Fruit fly (Drosophila melanogaster) whole organism, embryonic: ENCODE data around the gene Tbca.

ENCODE experiments used
- Adf1 ChIP-seq: fragments of 200-800 bp; sonication (Bioruptor generic); IDR thresholded peaks from 2 replicates; pipeline ENCODE4 v1.3.6; 2022; ENCODE audit warnings: missing biosample characterization, missing genetic modification characterization
- Bgb ChIP-seq: fragments of 200-800 bp; sonication (Bioruptor generic); IDR thresholded peaks from 2 replicates; pipeline ENCODE4 v1.3.6; 2022; ENCODE audit warnings: missing biosample characterization, missing genetic modification characterization; ENCODE audit not compliant: partially characterized antibody
- BtbVII ChIP-seq: fragments of 200-800 bp; sonication (Bioruptor generic); optimal IDR thresholded peaks from 3 replicates; lab custom pipeline; 2017; ENCODE audit warnings: missing biosample characterization, mild to moderate bottlenecking, missing genetic modification characterization
- CG10209 ChIP-seq: fragments of 200-800 bp; sonication (Bioruptor generic); optimal IDR thresholded peaks from 3 replicates; lab custom pipeline; 2017; ENCODE audit warnings: missing biosample characterization, mild to moderate bottlenecking, missing genetic modification characterization, missing genetic modification reagents
- CG10321 ChIP-seq: fragments of 200-800 bp; sonication (Bioruptor generic); IDR thresholded peaks from 2 replicates; pipeline ENCODE4 v1.3.6; 2022; ENCODE audit warnings: missing biosample characterization, missing genetic modification characterization
- CG12942 ChIP-seq: fragments of 200-800 bp; sonication (Bioruptor generic); optimal IDR thresholded peaks from 3 replicates; lab custom pipeline; 2016; ENCODE audit warnings: missing biosample characterization, missing genetic modification characterization
- CG14710 ChIP-seq: fragments of 200-800 bp; sonication (Bioruptor generic); optimal IDR thresholded peaks from 3 replicates; lab custom pipeline; 2019; ENCODE audit warnings: missing biosample characterization, mild to moderate bottlenecking, missing genetic modification characterization, moderate library complexity
- CG16863 ChIP-seq: fragments of 200-800 bp; sonication (Bioruptor generic); optimal IDR thresholded peaks from 3 replicates; lab custom pipeline; 2016; ENCODE audit warnings: missing biosample characterization, missing genetic modification characterization
- CG2889 ChIP-seq: fragments of 200-800 bp; sonication (Bioruptor generic); IDR thresholded peaks from 3 replicates; pipeline ENCODE4 v1.3.6; 2022; ENCODE audit warnings: missing biosample characterization, missing genetic modification characterization
- CG3995 ChIP-seq: fragments of 200-800 bp; sonication (Bioruptor generic); optimal IDR thresholded peaks from 3 replicates; lab custom pipeline; 2016; ENCODE audit warnings: missing biosample characterization, missing genetic modification characterization
- CG4707 ChIP-seq: fragments of 200-800 bp; sonication (Bioruptor generic); optimal IDR thresholded peaks from 2 replicates; lab custom pipeline; 2018; ENCODE audit warnings: missing biosample characterization, mild to moderate bottlenecking, missing genetic modification characterization, moderate library complexity
- CG6175 ChIP-seq: fragments of 200-800 bp; sonication (Bioruptor generic); IDR thresholded peaks from 3 replicates; pipeline ENCODE4 v1.3.6; 2022; ENCODE audit warnings: missing biosample characterization, missing genetic modification characterization
- CG7745 ChIP-seq: fragments of 200-800 bp; sonication (Bioruptor generic); optimal IDR thresholded peaks from 2 replicates; lab custom pipeline; 2018; ENCODE audit warnings: missing biosample characterization, mild to moderate bottlenecking, missing genetic modification characterization, moderate library complexity
- CG7963 ChIP-seq: fragments of 200-800 bp; sonication (Bioruptor generic); IDR thresholded peaks from 3 replicates; pipeline ENCODE4 v1.3.6; 2022; ENCODE audit warnings: missing biosample characterization, missing genetic modification characterization; ENCODE audit not compliant: partially characterized antibody
- D19A ChIP-seq: fragments of 200-800 bp; optimal IDR thresholded peaks from 3 replicates; lab custom pipeline; 2019; ENCODE audit warnings: missing biosample characterization, mild to moderate bottlenecking, missing genetic modification characterization, moderate library complexity
- Doc2 ChIP-seq: fragments of 200-800 bp; sonication (Bioruptor generic); IDR thresholded peaks from 2 replicates; pipeline ENCODE4 v1.3.6; 2022; ENCODE audit warnings: missing biosample characterization, missing genetic modification characterization
- Drgx ChIP-seq: fragments of 200-800 bp; sonication (Bioruptor generic); IDR thresholded peaks from 2 replicates; pipeline ENCODE4 v1.3.6; 2022; ENCODE audit warnings: missing biosample characterization, missing genetic modification characterization
- Fer1 ChIP-seq: fragments of 200-800 bp; sonication (Bioruptor generic); optimal IDR thresholded peaks from 2 replicates; lab custom pipeline; 2017; ENCODE audit warnings: missing biosample characterization, mild to moderate bottlenecking, missing genetic modification characterization
- Gsc ChIP-seq: fragments of 200-800 bp; sonication (Bioruptor generic); IDR thresholded peaks from 2 replicates; pipeline ENCODE4 v1.3.6; 2022; ENCODE audit warnings: missing biosample characterization, missing genetic modification characterization
- Lim3 ChIP-seq: fragments of 200-800 bp; sonication (Bioruptor generic); IDR thresholded peaks from 2 replicates; pipeline ENCODE4 v1.3.6; 2022; ENCODE audit warnings: missing biosample characterization, missing genetic modification characterization
- Nf-YB ChIP-seq: fragments of 200-800 bp; sonication (Bioruptor generic); optimal IDR thresholded peaks from 3 replicates; lab custom pipeline; 2019; ENCODE audit warnings: missing biosample characterization, mild to moderate bottlenecking, missing genetic modification characterization, moderate library complexity
- Scr ChIP-seq: fragments of 200-800 bp; sonication (Bioruptor generic); IDR thresholded peaks from 2 replicates; pipeline ENCODE4 v1.3.6; 2022; ENCODE audit warnings: missing biosample characterization, missing genetic modification characterization; ENCODE audit not compliant: partially characterized antibody
- ac ChIP-seq: fragments of 200-800 bp; sonication (Bioruptor generic); optimal IDR thresholded peaks from 3 replicates; lab custom pipeline; 2017; ENCODE audit warnings: missing biosample characterization, mild to moderate bottlenecking, missing genetic modification characterization
- amos ChIP-seq: fragments of 200-800 bp; sonication (Bioruptor generic); IDR thresholded peaks from 2 replicates; pipeline ENCODE4 v1.3.6; 2022; ENCODE audit warnings: missing biosample characterization, missing genetic modification characterization; ENCODE audit not compliant: partially characterized antibody
- cad ChIP-seq: fragments of >200 bp; optimal IDR thresholded peaks from 2 replicates; lab custom pipeline; 2017; ENCODE audit warnings: missing biosample characterization, missing genetic modification characterization
- cas ChIP-seq: fragments of 200-800 bp; sonication (Bioruptor generic); IDR thresholded peaks from 2 replicates; pipeline ENCODE4 v1.3.6; 2022; ENCODE audit warnings: missing biosample characterization, missing genetic modification characterization
- cg ChIP-seq: fragments of 200-800 bp; sonication (Bioruptor generic); optimal IDR thresholded peaks from 3 replicates; lab custom pipeline; 2019; ENCODE audit warnings: missing biosample characterization, mild to moderate bottlenecking, missing genetic modification characterization, moderate library complexity
- chinmo ChIP-seq: fragments of 200-800 bp; sonication (Bioruptor generic); IDR thresholded peaks from 4 replicates; pipeline ENCODE4 v1.3.6; 2022; ENCODE audit warnings: missing biosample characterization, missing genetic modification characterization; ENCODE audit not compliant: partially characterized antibody
- dmrt99B ChIP-seq: fragments of 200-800 bp; sonication (Bioruptor generic); optimal IDR thresholded peaks from 2 replicates; lab custom pipeline; 2018; ENCODE audit warnings: missing biosample characterization, mild to moderate bottlenecking, missing genetic modification characterization, moderate library complexity
- esg ChIP-seq: fragments of 200-800 bp; sonication (Bioruptor generic); conservative IDR thresholded peaks from 2 replicates; pipeline ENCODE4 v1.3.6; 2022; ENCODE audit warnings: missing biosample characterization, missing genetic modification characterization
- fu2 ChIP-seq: fragments of 200-800 bp; sonication (Bioruptor generic); optimal IDR thresholded peaks from 2 replicates; lab custom pipeline; 2016; ENCODE audit warnings: missing biosample characterization, missing genetic modification characterization
- gsb-n ChIP-seq: fragments of 200-800 bp; sonication (Bioruptor generic); optimal IDR thresholded peaks from 3 replicates; lab custom pipeline; 2018; ENCODE audit warnings: missing biosample characterization, mild to moderate bottlenecking, missing genetic modification characterization
- ind ChIP-seq: fragments of 200-800 bp; sonication (Bioruptor generic); optimal IDR thresholded peaks from 3 replicates; lab custom pipeline; 2016; ENCODE audit warnings: missing biosample characterization, missing genetic modification characterization
- insv ChIP-seq, 2 experiments: fragments of 200-800 bp; sonication (Bioruptor generic); optimal IDR thresholded peaks; 3 replicates each; lab custom pipeline; 2016 to 2018; ENCODE audit warnings: missing biosample characterization in 2 of 2, missing genetic modification characterization in 2 of 2
- inv ChIP-seq: fragments of 200-800 bp; sonication (Bioruptor generic); IDR thresholded peaks from 2 replicates; pipeline ENCODE4 v1.3.6; 2022; ENCODE audit warnings: missing biosample characterization, missing genetic modification characterization; ENCODE audit not compliant: partially characterized antibody
- jumu ChIP-seq: fragments of 200-800 bp; sonication (Bioruptor generic); optimal IDR thresholded peaks from 3 replicates; lab custom pipeline; 2016; ENCODE audit warnings: missing biosample characterization, missing genetic modification characterization
- knrl ChIP-seq: fragments of 200-800 bp; sonication (Bioruptor generic); IDR thresholded peaks from 3 replicates; pipeline ENCODE4 v1.3.6; 2022; ENCODE audit warnings: missing biosample characterization, missing genetic modification characterization; ENCODE audit not compliant: partially characterized antibody
- mld ChIP-seq: fragments of 200-800 bp; sonication (Bioruptor generic); IDR thresholded peaks from 3 replicates; pipeline ENCODE4 v1.3.6; 2022; ENCODE audit warnings: missing biosample characterization, missing genetic modification characterization; ENCODE audit not compliant: partially characterized antibody
- nerfin-1 ChIP-seq: fragments of 200-800 bp; sonication (Bioruptor generic); optimal IDR thresholded peaks from 3 replicates; lab custom pipeline; 2019; ENCODE audit warnings: missing biosample characterization, mild to moderate bottlenecking, missing genetic modification characterization, moderate library complexity
- pum ChIP-seq: fragments of 200-800 bp; sonication (Bioruptor generic); optimal IDR thresholded peaks from 2 replicates; lab custom pipeline; 2016; ENCODE audit warnings: missing biosample characterization, missing genetic modification characterization
- sc ChIP-seq, 3 experiments: fragments of >200 bp in 2 of 3; fragments of 200-800 bp in 1 of 3; sonication (Bioruptor generic) in 1 of 3; optimal IDR thresholded peaks; 2 replicates in 2 of 3; 3 replicates in 1 of 3; lab custom pipeline; 2017; ENCODE audit warnings: mild to moderate bottlenecking in 1 of 3, missing biosample characterization in 1 of 3, missing genetic modification characterization in 1 of 3, missing genetic modification reagents in 1 of 3
- sd ChIP-seq: fragments of 200-800 bp; sonication (Bioruptor generic); optimal IDR thresholded peaks from 3 replicates; lab custom pipeline; 2018; ENCODE audit warnings: missing biosample characterization, mild to moderate bottlenecking, missing genetic modification characterization, moderate library complexity
- seq ChIP-seq: fragments of 200-800 bp; sonication (Bioruptor generic); IDR thresholded peaks from 2 replicates; pipeline ENCODE4 v1.3.6; 2022; ENCODE audit warnings: missing biosample characterization, missing genetic modification characterization
- sim ChIP-seq: fragments of 200-800 bp; sonication (Bioruptor generic); IDR thresholded peaks from 2 replicates; pipeline ENCODE4 v1.3.6; 2022; ENCODE audit warnings: missing biosample characterization, missing genetic modification characterization
- slbo ChIP-seq: fragments of 200-800 bp; sonication (Bioruptor generic); IDR thresholded peaks from 2 replicates; pipeline ENCODE4 v1.3.6; 2022; ENCODE audit warnings: missing biosample characterization, missing genetic modification characterization
- unpg ChIP-seq: fragments of 200-800 bp; sonication (Bioruptor generic); optimal IDR thresholded peaks from 3 replicates; lab custom pipeline; 2018; ENCODE audit warnings: missing biosample characterization, mild to moderate bottlenecking, missing genetic modification characterization, moderate library complexity
- wdn ChIP-seq: fragments of 200-800 bp; sonication (Bioruptor generic); IDR thresholded peaks from 2 replicates; pipeline ENCODE4 v1.3.6; 2022; ENCODE audit warnings: missing biosample characterization, missing genetic modification characterization

Gene Tbca

DNA sequence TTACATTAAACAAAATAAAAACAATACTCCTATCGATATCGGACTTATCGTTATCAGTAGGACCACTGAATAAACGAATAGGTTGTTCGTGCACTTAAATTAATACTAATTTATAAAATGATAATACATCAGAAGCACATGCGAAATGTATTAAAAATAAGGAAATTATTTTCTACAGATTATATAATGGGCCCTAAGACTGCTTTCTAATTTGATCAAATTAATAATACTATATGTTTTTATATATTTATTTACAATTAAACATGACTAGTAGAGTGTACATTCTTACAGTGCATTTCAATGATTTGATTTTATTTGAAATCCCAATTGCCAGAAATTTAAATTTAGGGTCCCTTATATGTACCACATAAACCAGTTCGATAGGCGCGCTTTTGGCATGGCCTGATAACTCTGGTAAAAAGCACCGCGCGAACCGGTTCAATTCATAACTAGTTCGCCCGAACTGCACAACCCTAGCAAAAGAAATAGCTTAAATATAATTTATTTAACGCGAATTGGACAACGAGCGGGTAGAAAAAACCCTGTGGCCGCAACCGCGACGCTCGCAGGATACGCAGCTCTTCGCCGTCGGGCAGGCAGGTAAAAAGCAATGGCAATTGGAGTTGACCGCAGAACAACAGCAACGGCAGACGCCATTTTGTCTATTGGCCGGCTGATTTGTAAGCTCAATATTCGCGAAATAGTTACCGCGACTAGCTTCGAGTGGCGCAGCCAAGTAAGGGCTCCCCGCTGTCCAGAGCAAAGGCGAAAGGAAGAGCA lies 33.5 kb downstream of the Tbca start, which contains the start of the genes CG2126 and faf (continued):
- no peak for TF ChIP-seq Gsc (GFP tag; lab: Robert Waterston, UW)
- peak; percentile 82 for TF ChIP-seq unpg (GFP tag; lab: Kevin White, UChicago)
- no peak for TF ChIP-seq D19A (tag; lab: Kevin White, UChicago)
- TF ChIP-seq chinmo (GFP tag; lab: Robert Waterston, UW): no peak
- no peak for TF ChIP-seq CG7963 (GFP tag; lab: Robert Waterston, UW)
- no peak for TF ChIP-seq mld (GFP tag; lab: Robert Waterston, UW)
- peak; percentile 67 for TF ChIP-seq gsb-n (tag; lab: Kevin White, UChicago)
- peak; percentile 53 for TF ChIP-seq Bgb (GFP tag; lab: Robert Waterston, UW)
- peak; percentile 45 for TF ChIP-seq nerfin-1
- TF ChIP-seq CG3995: peak; percentile 39
- no peak for TF ChIP-seq cg (GFP tag; lab: Kevin White, UChicago)
- TF ChIP-seq cas: peak; percentile 60; the same call in 1 of the 2 replicates
- no peak for TF ChIP-seq Doc2
- TF ChIP-seq knrl (GFP tag; lab: Robert Waterston, UW): peak; percentile 43; the same call in 2 of the 3 replicates
- TF ChIP-seq amos (GFP tag; lab: Robert Waterston, UW): peak; percentile 44; the same call in 1 of the 2 replicates
- TF ChIP-seq Lim3: no peak
- peak; percentile 55 for TF ChIP-seq fu2 (GFP tag; lab: Kevin White, UChicago)
- TF ChIP-seq Nf-YB: peak; percentile 66
- no peak for TF ChIP-seq sc (optimal IDR thresholded peaks at IDR 0.05; lab: Kevin White, UChicago)
- peak; percentile 36 for TF ChIP-seq sc (GFP tag; optimal IDR thresholded peaks at IDR 0.05; lab: Kevin White, UChicago)
- no peak for TF ChIP-seq ac (GFP tag; lab: Kevin White, UChicago)
- TF ChIP-seq dmrt99B (tag; lab: Kevin White, UChicago): peak; percentile 81
- peak; percentile 86 for TF ChIP-seq slbo (GFP tag; lab: Robert Waterston, UW)
- peak; percentile 12 for TF ChIP-seq jumu (GFP tag; lab: Kevin White, UChicago)
- TF ChIP-seq CG7745 (tag; lab: Kevin White, UChicago): no peak
- TF ChIP-seq CG10321 (GFP tag; lab: Robert Waterston, UW): no peak
- peak in 1 of 2 experiments; percentile 42 for TF ChIP-seq insv (GFP tag; optimal IDR thresholded peaks at IDR 0.05; lab: Kevin White, UChicago)
- TF ChIP-seq Scr: peak; percentile 59
- peak; percentile 51 for TF ChIP-seq BtbVII (GFP tag; lab: Kevin White, UChicago)
- TF ChIP-seq CG16863 (GFP tag; lab: Kevin White, UChicago): peak; percentile 13
- no peak for TF ChIP-seq sd (tag; lab: Kevin White, UChicago)
- peak; percentile 73 for TF ChIP-seq CG10209 (GFP tag; lab: Kevin White, UChicago)
- no peak for TF ChIP-seq cad (GFP tag; lab: Kevin White, UChicago)
- TF ChIP-seq CG2889 (GFP tag; lab: Robert Waterston, UW): peak; percentile 56; the same call in 2 of the 3 replicates
- TF ChIP-seq esg (GFP tag; lab: Robert Waterston, UW): peak; percentile 50
- TF ChIP-seq CG14710 (tag; lab: Kevin White, UChicago): peak; percentile 86
- peak; percentile 31; the same call in 1 of the 2 replicates for TF ChIP-seq inv (GFP tag; lab: Robert Waterston, UW)
- TF ChIP-seq pum (GFP tag; lab: Kevin White, UChicago): peak; percentile 41
- TF ChIP-seq Adf1 (GFP tag; lab: Robert Waterston, UW): peak; percentile 18; the same call in 1 of the 2 replicates
- TF ChIP-seq seq (GFP tag; lab: Robert Waterston, UW): peak; percentile 58
- TF ChIP-seq CG6175 (GFP tag; lab: Robert Waterston, UW): 0 out of 3 replicates have a peak, but pooled peaks have one; percentile 50
- TF ChIP-seq CG12942 (GFP tag; lab: Kevin White, UChicago): peak; percentile 83
- no peak for TF ChIP-seq CG4707 (GFP tag; lab: Kevin White, UChicago)
- TF ChIP-seq sim (GFP tag; lab: Robert Waterston, UW): 0 out of 2 replicates have a peak, but pooled peaks have one; percentile 7
- 0 out of 2 replicates have a peak, but pooled peaks have one; percentile 14 for TF ChIP-seq Drgx (GFP tag; lab: Robert Waterston, UW)
- TF ChIP-seq Fer1 (GFP tag; lab: Kevin White, UChicago): peak; percentile 75
- peak; percentile 71 for TF ChIP-seq wdn
- peak; percentile 82 for TF ChIP-seq ind (GFP tag; lab: Kevin White, UChicago)
